Worm (Caenorhabditis elegans) whole organism, L4 larva: ENCODE results near the gene ape-1.

Source experiments
- D1046.2 ChIP-seq: fragments of 200-800 bp; sonication (Bioruptor generic); IDR thresholded peaks from 2 replicates; pipeline ENCODE4 v1.3.6; 2022; ENCODE audit warnings: missing genetic modification characterization, missing compliant biosample characterization
- T20F7.1 ChIP-seq: fragments of 200-800 bp; sonication (Bioruptor generic); optimal IDR thresholded peaks from 2 replicates; lab custom pipeline; 2018; ENCODE audit warnings: mild to moderate bottlenecking, missing genetic modification characterization, missing compliant biosample characterization
- Y105C5A.15 ChIP-seq: fragments of 200-800 bp; sonication (Bioruptor generic); IDR thresholded peaks from 2 replicates; pipeline ENCODE4 v1.3.6; 2022; ENCODE audit warnings: missing genetic modification characterization, missing compliant biosample characterization
- ZK546.5 ChIP-seq, 2 experiments: sonication (generic microtip); optimal IDR thresholded peaks; 2 replicates each; lab custom pipeline; 2017; ENCODE audit warnings: missing biosample characterization in 2 of 2, missing genetic modification characterization in 2 of 2
- aha-1 ChIP-seq: fragments of 150-350 bp; peaks from one replicate; lab custom pipeline; 2014; ENCODE audit warnings: missing biosample characterization, missing genetic modification characterization
- aly-2 ChIP-seq: sonication (generic microtip); optimal IDR thresholded peaks from 2 replicates; lab custom pipeline; 2018; ENCODE audit warnings: missing biosample characterization, missing genetic modification characterization
- attf-4 ChIP-seq: sonication (generic microtip); optimal IDR thresholded peaks from 3 replicates; lab custom pipeline; 2017; ENCODE audit warnings: missing biosample characterization, missing genetic modification characterization
- ceh-28 ChIP-seq: fragments of 150-350 bp; optimal IDR thresholded peaks from 2 replicates; lab custom pipeline; 2014; ENCODE audit warnings: missing biosample characterization, missing genetic modification reagents, missing genetic modification characterization
- ceh-32 ChIP-seq: sonication (generic microtip); optimal IDR thresholded peaks from 2 replicates; lab custom pipeline; 2016; ENCODE audit warnings: mild to moderate bottlenecking, missing genetic modification characterization, missing compliant biosample characterization; ENCODE audit not compliant: poor library complexity
- ceh-44 ChIP-seq: fragments of 200-800 bp; sonication (Bioruptor generic); IDR thresholded peaks from 2 replicates; pipeline ENCODE4 v1.3.6; 2022; ENCODE audit warnings: missing genetic modification reagents, missing genetic modification characterization, missing compliant biosample characterization
- ces-1 ChIP-seq: fragments of 150-350 bp; sonication (generic microtip); optimal IDR thresholded peaks from 4 replicates; lab custom pipeline; 2014; ENCODE audit warnings: missing biosample characterization, missing genetic modification reagents, missing genetic modification characterization
- ctbp-1 ChIP-seq: fragments of 200-800 bp; sonication (Bioruptor generic); IDR thresholded peaks from 2 replicates; pipeline ENCODE4 v1.3.6; 2022; ENCODE audit warnings: missing genetic modification reagents, missing genetic modification characterization, missing compliant biosample characterization
- daf-16 ChIP-seq, 3 experiments: sonication (generic microtip); optimal IDR thresholded peaks; 2 replicates each; lab custom pipeline; 2016 to 2017; ENCODE audit warnings: missing genetic modification characterization in 3 of 3, missing genetic modification reagents in 3 of 3, mild to moderate bottlenecking in 2 of 3, missing compliant biosample characterization in 2 of 3, missing biosample characterization in 1 of 3, moderate library complexity in 1 of 3
- dmd-6 ChIP-seq: fragments of 200-800 bp; sonication (Bioruptor generic); IDR thresholded peaks from 2 replicates; pipeline ENCODE4 v1.3.6; 2022; ENCODE audit warnings: missing genetic modification reagents, missing genetic modification characterization, missing compliant biosample characterization
- dmd-8 ChIP-seq: fragments of 200-800 bp; sonication (Bioruptor generic); IDR thresholded peaks from 2 replicates; pipeline ENCODE4 v1.3.6; 2022; ENCODE audit warnings: missing genetic modification characterization, missing compliant biosample characterization
- dve-1 ChIP-seq: sonication (generic microtip); optimal IDR thresholded peaks from 2 replicates; lab custom pipeline; 2017; ENCODE audit warnings: antibody characterized with exemption, mild to moderate bottlenecking, missing genetic modification characterization, missing compliant biosample characterization; ENCODE audit not compliant: insufficient read depth
- hif-1 ChIP-seq, 2 experiments: sonication (generic microtip); optimal IDR thresholded peaks; 2 replicates each; lab custom pipeline; 2016 to 2017; ENCODE audit warnings: missing compliant biosample characterization in 2 of 2, missing genetic modification characterization in 2 of 2, missing genetic modification reagents in 2 of 2, missing genotype in 2 of 2, mild to moderate bottlenecking in 1 of 2
- hlh-11 ChIP-seq: fragments of 200-800 bp; sonication (Bioruptor generic); optimal IDR thresholded peaks from 2 replicates; lab custom pipeline; 2018; ENCODE audit warnings: mild to moderate bottlenecking, missing genetic modification characterization, missing compliant biosample characterization
- hlh-30 ChIP-seq: sonication (generic microtip); optimal IDR thresholded peaks from 2 replicates; lab custom pipeline; 2017; ENCODE audit warnings: antibody characterized with exemption, mild to moderate bottlenecking, missing genetic modification characterization, missing compliant biosample characterization; ENCODE audit not compliant: insufficient read depth
- lin-1 ChIP-seq: fragments of 200-800 bp; sonication (Bioruptor generic); IDR thresholded peaks from 2 replicates; pipeline ENCODE4 v1.3.6; 2022; ENCODE audit warnings: missing genetic modification reagents, missing genetic modification characterization, missing compliant biosample characterization
- lin-13 ChIP-seq: fragments of 150-350 bp; optimal IDR thresholded peaks from 2 replicates; lab custom pipeline; 2014; ENCODE audit warnings: missing biosample characterization, missing genetic modification reagents, missing genetic modification characterization
- lin-29 ChIP-seq: fragments of 200-800 bp; sonication (Bioruptor generic); IDR thresholded peaks from 2 replicates; pipeline ENCODE4 v1.3.6; 2022; ENCODE audit warnings: missing genetic modification reagents, missing genetic modification characterization, missing compliant biosample characterization
- lin-39 ChIP-seq: fragments of 150-350 bp; optimal IDR thresholded peaks from 2 replicates; lab custom pipeline; 2014; ENCODE audit warnings: missing biosample characterization, missing genetic modification reagents, missing genetic modification characterization
- lir-3 ChIP-seq: sonication (generic microtip); optimal IDR thresholded peaks from 2 replicates; lab custom pipeline; 2016; ENCODE audit warnings: mild to moderate bottlenecking, missing genetic modification characterization, missing compliant biosample characterization
- madf-9 ChIP-seq: fragments of 200-800 bp; sonication (Bioruptor generic); conservative IDR thresholded peaks from 2 replicates; pipeline ENCODE4 v1.3.6; 2022; ENCODE audit warnings: missing genetic modification reagents, missing genetic modification characterization, missing compliant biosample characterization
- mdl-1 ChIP-seq, 2 experiments: fragments of 150-350 bp in 1 of 2; sonication (generic microtip) in 1 of 2; optimal IDR thresholded peaks; 2 replicates each; lab custom pipeline; 2014 to 2017; ENCODE audit warnings: missing biosample characterization in 2 of 2, missing genetic modification characterization in 2 of 2
- mdt-29 ChIP-seq: fragments of 200-800 bp; sonication (Bioruptor generic); IDR thresholded peaks from 2 replicates; pipeline ENCODE4 v1.3.6; 2022; ENCODE audit warnings: missing genetic modification reagents, missing genetic modification characterization, missing compliant biosample characterization
- mes-2 ChIP-seq: sonication (generic microtip); optimal IDR thresholded peaks from 2 replicates; lab custom pipeline; 2016; ENCODE audit warnings: missing genotype, mild to moderate bottlenecking, missing genetic modification characterization, missing compliant biosample characterization; ENCODE audit not compliant: poor library complexity, severe bottlenecking
- nhr-10 ChIP-seq: fragments of 150-350 bp; optimal IDR thresholded peaks from 2 replicates; lab custom pipeline; 2014; ENCODE audit warnings: missing biosample characterization, missing genetic modification characterization
- nhr-102 ChIP-seq: sonication (generic microtip); optimal IDR thresholded peaks from 2 replicates; lab custom pipeline; 2016; ENCODE audit warnings: mild to moderate bottlenecking, missing genetic modification characterization, moderate library complexity, missing compliant biosample characterization
- nhr-28 ChIP-seq: fragments of 150-350 bp; optimal IDR thresholded peaks from 2 replicates; lab custom pipeline; 2014; ENCODE audit warnings: missing biosample characterization, missing genetic modification characterization
- nhr-41 ChIP-seq: fragments of 200-800 bp; sonication (Bioruptor generic); IDR thresholded peaks from 2 replicates; pipeline ENCODE4 v1.3.6; 2022; ENCODE audit warnings: missing genetic modification reagents, missing genetic modification characterization, missing compliant biosample characterization
- nhr-42 ChIP-seq: fragments of 200-800 bp; sonication (Bioruptor generic); IDR thresholded peaks from 2 replicates; pipeline ENCODE4 v1.3.6; 2022; ENCODE audit warnings: missing genetic modification characterization, missing compliant biosample characterization
- nhr-48 ChIP-seq: sonication (generic microtip); optimal IDR thresholded peaks from 2 replicates; lab custom pipeline; 2016; ENCODE audit warnings: mild to moderate bottlenecking, missing genetic modification characterization, missing compliant biosample characterization
- nhr-76 ChIP-seq: fragments of 150-350 bp; optimal IDR thresholded peaks from 2 replicates; lab custom pipeline; 2014; ENCODE audit warnings: missing biosample characterization, missing genetic modification characterization
- nhr-77 ChIP-seq: fragments of 150-350 bp; optimal IDR thresholded peaks from 2 replicates; lab custom pipeline; 2014; ENCODE audit warnings: missing biosample characterization, missing genetic modification characterization
- php-3 ChIP-seq: fragments of 200-800 bp; sonication (Bioruptor generic); IDR thresholded peaks from 2 replicates; pipeline ENCODE4 v1.3.6; 2022; ENCODE audit warnings: missing genetic modification reagents, missing genetic modification characterization, missing compliant biosample characterization
- pqm-1 ChIP-seq: sonication (generic microtip); optimal IDR thresholded peaks from 2 replicates; lab custom pipeline; 2017; ENCODE audit warnings: missing biosample characterization, missing genetic modification characterization
- snpc-1.2 ChIP-seq: fragments of 200-800 bp; sonication (Bioruptor generic); IDR thresholded peaks from 2 replicates; pipeline ENCODE4 v1.3.6; 2022; ENCODE audit warnings: missing genetic modification reagents, missing genetic modification characterization, missing compliant biosample characterization
- tag-97 ChIP-seq: fragments of 200-800 bp; sonication (Bioruptor generic); IDR thresholded peaks from 2 replicates; pipeline ENCODE4 v1.3.6; 2022; ENCODE audit warnings: missing genetic modification characterization, missing compliant biosample characterization
- tra-1 ChIP-seq: fragments of 200-800 bp; sonication (Bioruptor generic); IDR thresholded peaks from 2 replicates; pipeline ENCODE4 v1.3.6; 2022; ENCODE audit warnings: missing genetic modification reagents, missing genetic modification characterization, missing compliant biosample characterization
- unc-39 ChIP-seq: sonication (generic microtip); optimal IDR thresholded peaks from 2 replicates; lab custom pipeline; 2017; ENCODE audit warnings: missing biosample characterization, missing genetic modification characterization
- zfp-2 ChIP-seq: sonication (generic microtip); optimal IDR thresholded peaks from 2 replicates; lab custom pipeline; 2016; ENCODE audit warnings: mild to moderate bottlenecking, missing genetic modification characterization, missing compliant biosample characterization
- ztf-7 ChIP-seq: fragments of 150-350 bp; optimal IDR thresholded peaks from 2 replicates; lab custom pipeline; 2014; ENCODE audit warnings: missing biosample characterization, missing genetic modification characterization

Gene ape-1

DNA sequence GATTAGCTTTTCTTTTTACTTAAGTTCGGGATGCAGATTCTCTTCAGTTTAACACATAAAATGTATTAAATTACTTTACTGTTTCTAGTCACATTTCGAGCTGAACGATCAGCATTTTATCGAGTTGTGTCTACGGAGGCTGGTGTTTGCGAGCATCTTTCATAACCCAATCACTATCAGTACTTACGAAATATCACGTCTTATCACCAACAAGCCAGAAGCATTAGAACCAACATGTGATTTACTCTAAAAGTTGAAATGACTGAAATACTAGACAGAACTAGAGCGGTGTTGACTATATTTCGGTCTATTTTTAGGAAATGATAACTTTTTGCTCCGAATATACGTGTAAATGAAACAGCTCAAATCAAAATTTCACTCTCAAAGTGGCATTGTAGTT is 27.3 kb upstream of the ape-1 start:
- peak; percentile 60 for TF ChIP-seq hlh-11 (tag; lab: Kevin White, UChicago)
- no peak for TF ChIP-seq attf-4 (tag; lab: Kevin White, UChicago)
- TF ChIP-seq mes-2 (tag; lab: Kevin White, UChicago), result peak; percentile 7
- TF ChIP-seq ctbp-1 (GFP tag; lab: Robert Waterston, UW), result no peak
- peak; percentile 34 for TF ChIP-seq nhr-77 (tag; lab: Kevin White, UChicago)
- TF ChIP-seq nhr-48, result peak; percentile 18
- TF ChIP-seq nhr-10 (tag; lab: Kevin White, UChicago), result no peak
- peak; percentile 75 for TF ChIP-seq nhr-28 (tag; lab: Kevin White, UChicago)
- peak; percentile 58 for TF ChIP-seq dve-1 (tag; lab: Kevin White, UChicago)
- 0 out of 2 replicates have a peak, but pooled peaks have one; percentile 51 for TF ChIP-seq php-3
- TF ChIP-seq madf-9 (GFP tag; lab: Robert Waterston, UW), result no peak
- TF ChIP-seq pqm-1 (tag; lab: Kevin White, UChicago), result peak; percentile 91
- peak; percentile 45 for TF ChIP-seq hlh-30
- peak in 1 of 2 experiments; percentile 12 for TF ChIP-seq hif-1 (tag; optimal IDR thresholded peaks at IDR 0.05; lab: Kevin White, UChicago)
- TF ChIP-seq dmd-6 (GFP tag; lab: Robert Waterston, UW), result peak; percentile 81
- TF ChIP-seq mdl-1 (tag; optimal IDR thresholded peaks at IDR 0.05; lab: Kevin White, UChicago), result peak in 1 of 2 experiments; percentile 20
- TF ChIP-seq daf-16 (GFP tag; optimal IDR thresholded peaks at IDR 0.05; lab: Kevin White, UChicago), result no peak
- peak; percentile 77 for TF ChIP-seq daf-16 (tag; optimal IDR thresholded peaks at IDR 0.05; lab: Kevin White, UChicago)
- TF ChIP-seq, all 104 proteins: peak for 13

DNA sequence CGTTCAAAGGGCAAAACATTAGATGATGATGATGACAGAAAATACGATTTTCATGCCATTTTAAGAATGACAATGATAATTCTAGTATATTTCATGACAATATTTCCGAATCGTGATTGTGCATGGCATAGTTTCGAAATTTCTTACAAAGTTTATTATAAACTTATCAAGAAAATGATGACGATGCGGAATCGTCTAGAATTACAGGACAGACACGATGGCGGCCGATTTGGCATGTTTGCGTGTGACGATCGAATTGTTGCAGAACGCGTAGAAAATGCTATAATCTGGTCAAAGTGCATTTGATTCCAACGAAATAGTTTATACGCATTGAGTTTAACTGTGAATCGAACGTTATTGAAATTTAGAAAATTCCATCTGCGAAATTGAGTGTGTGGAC is 26.5 kb upstream of the ape-1 start:
- no peak for TF ChIP-seq dmd-8
- TF ChIP-seq ceh-32 (tag; lab: Kevin White, UChicago), result no peak
- peak; percentile 57 for TF ChIP-seq hlh-11 (tag; lab: Kevin White, UChicago)
- TF ChIP-seq daf-16 (GFP tag; optimal IDR thresholded peaks at IDR 0.05; lab: Kevin White, UChicago), result no peak
- peak; percentile 34 for TF ChIP-seq daf-16 (tag; optimal IDR thresholded peaks at IDR 0.05; lab: Kevin White, UChicago)
- peak; percentile 82 for TF ChIP-seq aha-1
- peak; percentile 18 for TF ChIP-seq dve-1 (tag; lab: Kevin White, UChicago)
- TF ChIP-seq dmd-6 (GFP tag; lab: Robert Waterston, UW), result peak; percentile 49; the same call in 1 of the 2 replicates

DNA sequence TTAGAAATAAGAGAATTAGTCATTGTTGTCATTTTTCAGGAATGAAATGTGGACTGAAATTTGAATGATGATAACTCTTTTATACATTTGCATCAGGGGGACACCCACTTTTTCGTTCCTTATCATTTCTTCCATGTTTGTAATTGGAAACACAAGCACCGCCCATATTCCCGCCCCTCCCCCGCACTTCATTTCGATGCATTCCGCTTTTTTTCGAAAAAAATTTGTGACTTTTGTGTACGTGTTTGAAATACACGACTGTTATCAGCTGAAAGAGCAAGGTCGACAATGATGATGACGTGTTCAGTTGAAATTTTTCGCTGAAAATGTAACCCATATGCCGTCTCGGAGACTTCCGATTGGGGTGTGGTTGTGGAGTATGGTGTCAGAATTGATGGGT is 25.0 kb upstream of the ape-1 start, which contains the start of gene zip-10:
Gene zip-10 (minus strand): TSS at position 43 of the 400 bp plus-strand sequence.
- TF ChIP-seq nhr-76 (tag; lab: Kevin White, UChicago) (no peak), lin-13 (no peak), nhr-77 (tag; lab: Kevin White, UChicago) (peak; percentile 7), D1046.2 (GFP tag; lab: Robert Waterston, UW) (no peak), zfp-2 (tag; lab: Kevin White, UChicago) (no peak), lin-1 (GFP tag; lab: Robert Waterston, UW) (0 out of 2 replicates have a peak, but pooled peaks have one; percentile 16), dmd-6 (GFP tag; lab: Robert Waterston, UW) (peak; percentile 90), ceh-28 (no peak), mdt-29 (GFP tag; lab: Robert Waterston, UW) (0 out of 2 replicates have a peak, but pooled peaks have one; percentile 29), tra-1 (0 out of 2 replicates have a peak, but pooled peaks have one; percentile 43), pqm-1 (tag; lab: Kevin White, UChicago) (peak; percentile 72), snpc-1.2 (GFP tag; lab: Robert Waterston, UW) (no peak), nhr-28 (tag; lab: Kevin White, UChicago) (peak; percentile 58), ceh-44 (GFP tag; lab: Robert Waterston, UW) (no peak), T20F7.1 (peak; percentile 7), nhr-102 (tag; lab: Kevin White, UChicago) (no peak), unc-39 (tag; lab: Kevin White, UChicago) (no peak), lin-39 (no peak), nhr-41 (GFP tag; lab: Robert Waterston, UW) (0 out of 2 replicates have a peak, but pooled peaks have one; percentile 38), hlh-11 (tag; lab: Kevin White, UChicago) (peak; percentile 78), ces-1 (no peak), ztf-7 (tag; lab: Kevin White, UChicago) (peak; percentile 10), tag-97 (GFP tag; lab: Robert Waterston, UW) (no peak), lin-29 (GFP tag; lab: Robert Waterston, UW) (no peak), lir-3 (no peak), ZK546.5 (tag; optimal IDR thresholded peaks at IDR 0.05; lab: Kevin White, UChicago) (no peak), madf-9 (GFP tag; lab: Robert Waterston, UW) (no peak), daf-16 (GFP tag; optimal IDR thresholded peaks at IDR 0.05; lab: Kevin White, UChicago) (no peak), daf-16 (tag; optimal IDR thresholded peaks at IDR 0.05; lab: Kevin White, UChicago) (peak; percentile 69), php-3 (peak; percentile 68; the same call in 1 of the 2 replicates), Y105C5A.15 (GFP tag; lab: Robert Waterston, UW) (no peak), mdl-1 (tag; optimal IDR thresholded peaks at IDR 0.05; lab: Kevin White, UChicago) (peak in 1 of 2 experiments; percentile 1), aly-2 (tag; lab: Kevin White, UChicago) (no peak), nhr-42 (GFP tag; lab: Robert Waterston, UW) (no peak)
